Worm (Caenorhabditis elegans): ENCODE measurements around the gene clec-121.

DNA sequence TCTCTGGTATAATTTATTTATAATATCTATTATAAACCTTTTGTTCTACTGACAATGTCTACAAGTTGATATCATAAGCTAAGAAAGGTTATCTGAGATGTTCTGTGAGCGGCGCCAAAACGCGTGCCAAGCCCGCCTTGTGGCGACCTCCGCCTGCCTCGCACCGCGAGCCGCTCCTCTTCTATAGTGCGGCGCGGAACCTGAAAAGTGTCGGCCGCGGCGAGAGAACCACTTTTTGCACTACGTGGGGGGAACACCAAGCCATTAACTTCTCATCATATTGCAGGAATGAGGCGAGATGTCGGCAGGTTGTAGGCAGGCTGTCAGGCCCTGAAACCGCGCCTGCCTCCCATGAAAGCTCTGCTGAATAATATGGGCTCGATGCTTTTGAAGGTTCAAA is 11.2 kb downstream of the clec-121 start:
- no peak for TF ChIP-seq dao-5 (tag; optimal IDR thresholded peaks at IDR 0.05)
- TF ChIP-seq him-1 (tag; optimal IDR thresholded peaks at IDR 0.05) = no peak
- no peak for TF ChIP-seq W03F9.2 (tag; optimal IDR thresholded peaks at IDR 0.05)

All from whole organism, L4/young adult.